Fruit fly (Drosophila melanogaster): Measurements from ENCODE around the gene Gba1a.

Gene Gba1a

dm6 chr3R:23662782-23663181 is 37.6 kb upstream of the Gba1a start (continued):
- no peak for TF ChIP-seq CG9932 (GFP tag; IDR thresholded peaks at IDR 0.05)
- TF ChIP-seq aop (GFP tag; IDR thresholded peaks at IDR 0.05) = no peak
- no peak for TF ChIP-seq CG32767 (GFP tag; IDR thresholded peaks at IDR 0.05)
- no peak for TF ChIP-seq sens-2 (GFP tag; IDR thresholded peaks at IDR 0.05)
- TF ChIP-seq CG13775 (GFP tag; optimal IDR thresholded peaks at IDR 0.05) = no peak
- no peak for TF ChIP-seq lilli (GFP tag; optimal IDR thresholded peaks at IDR 0.05)
- no peak for TF ChIP-seq jing (GFP tag; optimal IDR thresholded peaks at IDR 0.05)
- TF ChIP-seq CG17385 (GFP tag; optimal IDR thresholded peaks at IDR 0.05) = no peak
- no peak for TF ChIP-seq Optix (GFP tag; IDR thresholded peaks at IDR 0.05)
- no peak for TF ChIP-seq CG10959 (GFP tag; IDR thresholded peaks at IDR 0.05)
- TF ChIP-seq CG2199 (GFP tag; IDR thresholded peaks at IDR 0.05) = 0 out of 3 replicates have a peak, but pooled peaks have one; percentile 37
- TF ChIP-seq Blimp-1 (GFP tag; optimal IDR thresholded peaks at IDR 0.05) = peak; percentile 8
- TF ChIP-seq CG12744 (GFP tag; optimal IDR thresholded peaks at IDR 0.05) = no peak
- TF ChIP-seq Drgx (GFP tag; IDR thresholded peaks at IDR 0.05) = no peak
- TF ChIP-seq CG6791 (GFP tag; IDR thresholded peaks at IDR 0.05; ENCODE audit: partially characterized antibody) = no peak
- TF ChIP-seq sqz (GFP tag; optimal IDR thresholded peaks at IDR 0.05) = no peak
- no peak for TF ChIP-seq CG2116 (GFP tag; optimal IDR thresholded peaks at IDR 0.05)
- TF ChIP-seq her (GFP tag; optimal IDR thresholded peaks at IDR 0.05) = no peak
- TF ChIP-seq rib (GFP tag; IDR thresholded peaks at IDR 0.05) = no peak
- no peak for TF ChIP-seq caup (GFP tag; optimal IDR thresholded peaks at IDR 0.05; ENCODE audit: severe bottlenecking)
- TF ChIP-seq pita (GFP tag; optimal IDR thresholded peaks at IDR 0.05) = no peak
- TF ChIP-seq ap (GFP tag; IDR thresholded peaks at IDR 0.05) = no peak
- TF ChIP-seq Dfd (GFP tag; optimal IDR thresholded peaks at IDR 0.05) = no peak
- 0 out of 2 replicates have a peak, but pooled peaks have one; percentile 13 for TF ChIP-seq unc-4 (GFP tag; IDR thresholded peaks at IDR 0.05; ENCODE audit: partially characterized antibody)
- TF ChIP-seq inv (GFP tag; IDR thresholded peaks at IDR 0.05; ENCODE audit: partially characterized antibody) = no peak
- TF ChIP-seq Gug (GFP tag; IDR thresholded peaks at IDR 0.05) = no peak
- no peak for TF ChIP-seq kay (GFP tag; optimal IDR thresholded peaks at IDR 0.05)
- no peak for TF ChIP-seq CG17186 (GFP tag; optimal IDR thresholded peaks at IDR 0.05)
- TF ChIP-seq tx (GFP tag; optimal IDR thresholded peaks at IDR 0.05) = no peak
- no peak for TF ChIP-seq Hr3 (GFP tag; optimal IDR thresholded peaks at IDR 0.05)
- TF ChIP-seq bowl (GFP tag; IDR thresholded peaks at IDR 0.05) = no peak
- no peak for TF ChIP-seq CG3065 (GFP tag; optimal IDR thresholded peaks at IDR 0.05)
- no peak for TF ChIP-seq CG30020 (tag; optimal IDR thresholded peaks at IDR 0.05)
- TF ChIP-seq gce (GFP tag; IDR thresholded peaks at IDR 0.05) = no peak
- no peak for TF ChIP-seq CG17829 (tag; optimal IDR thresholded peaks at IDR 0.05)
- TF ChIP-seq mld (GFP tag; IDR thresholded peaks at IDR 0.05; ENCODE audit: partially characterized antibody) = no peak
- TF ChIP-seq Med (GFP tag) = peak; percentile 41
- TF ChIP-seq Asciz (GFP tag; optimal IDR thresholded peaks at IDR 0.05) = no peak
- no peak for TF ChIP-seq HmgD (GFP tag; optimal IDR thresholded peaks at IDR 0.05)
- TF ChIP-seq CG1529 (GFP tag; optimal IDR thresholded peaks at IDR 0.05) = no peak
- TF ChIP-seq HLH3B (GFP tag; IDR thresholded peaks at IDR 0.05) = no peak
- no peak for TF ChIP-seq nerfin-1 (tag; optimal IDR thresholded peaks at IDR 0.05)
- no peak for TF ChIP-seq CG13296 (GFP tag; optimal IDR thresholded peaks at IDR 0.05)
- TF ChIP-seq CG12104 (GFP tag; optimal IDR thresholded peaks at IDR 0.05) = no peak
- TF ChIP-seq Dp (GFP tag; optimal IDR thresholded peaks at IDR 0.05) = no peak
- TF ChIP-seq Hsf (GFP tag; optimal IDR thresholded peaks at IDR 0.05) = no peak
- peak in 1 of 2 experiments; percentile 36 for TF ChIP-seq Eip74EF (GFP tag; optimal IDR thresholded peaks at IDR 0.05)
- no peak for TF ChIP-seq CG31365 (tag; optimal IDR thresholded peaks at IDR 0.05)
- TF ChIP-seq dati (GFP tag; IDR thresholded peaks at IDR 0.05) = no peak
- no peak for TF ChIP-seq Abd-B (GFP tag; optimal IDR thresholded peaks at IDR 0.05)
- no peak for TF ChIP-seq yki (optimal IDR thresholded peaks at IDR 0.05)
- no peak for TF ChIP-seq CG11723 (GFP tag; optimal IDR thresholded peaks at IDR 0.05)
